Fruit fly (Drosophila melanogaster) Kc167 (cell line): ENCODE measurements around the gene CG32437.

Experiments
- Myc ChIP-seq: fragments of >200 bp; optimal IDR thresholded peaks from 2 replicates; lab custom pipeline; 2017; ENCODE audit warnings: missing external identifiers
- Sin3A ChIP-seq: fragments of >200 bp; optimal IDR thresholded peaks from 2 replicates; lab custom pipeline; 2018; ENCODE audit warnings: missing external identifiers
- h ChIP-seq: fragments of >200 bp; optimal IDR thresholded peaks from 3 replicates; lab custom pipeline; 2018; ENCODE audit warnings: missing external identifiers
- insv ChIP-seq: fragments of >200 bp; optimal IDR thresholded peaks from 3 replicates; lab custom pipeline; 2018; ENCODE audit warnings: missing external identifiers
- psq ChIP-seq: fragments of >200 bp; optimal IDR thresholded peaks from 2 replicates; lab custom pipeline; 2017; ENCODE audit warnings: missing external identifiers
- ttk ChIP-seq: sonication (Bioruptor generic); optimal IDR thresholded peaks from 2 replicates; lab custom pipeline; 2017; ENCODE audit warnings: missing external identifiers

- TF ChIP-seq psq, result no peak
- no peak for TF ChIP-seq Sin3A (lab: Kevin White, UChicago)
- TF ChIP-seq h (lab: Kevin White, UChicago), result no peak
- TF ChIP-seq insv (lab: Kevin White, UChicago), result no peak
- TF ChIP-seq Myc (lab: Kevin White, UChicago), result no peak
- no peak for TF ChIP-seq ttk (lab: Kevin White, UChicago)
Measured at dm6 chr3L:21390431-21390830, 32.9 kb downstream of the CG32437 start.
